Fruit fly (Drosophila melanogaster) S2 (cell line): Measurements from ENCODE around the gene CG10597.

Experiments used
- CG8478 ChIP-seq: fragments of >200 bp; optimal IDR thresholded peaks from 2 replicates; lab custom pipeline; 2018
- CTCF ChIP-seq, 2 experiments: fragments of >200 bp; optimal IDR thresholded peaks; 2 replicates each; lab custom pipeline; 2018

- TF ChIP-seq CTCF (optimal IDR thresholded peaks at IDR 0.05; lab: Kevin White, UChicago), result no peak
- TF ChIP-seq CG8478 (lab: Kevin White, UChicago), result no peak
Observed at dm6 chrX:17223715-17224114, 7.1 kb downstream of the CG10597 start, which contains the start of gene CG34327.
